Worm (Caenorhabditis elegans) whole organism, late embryonic: Measurements from ENCODE around the gene gei-15.
"Not testable (repeated sequence)": the region's sequence is repeated elsewhere in the genome, so short reads cannot be mapped to it uniquely, and the experiment has no call there.

ENCODE experiments used
- C08G9.2 ChIP-seq: sonication (generic microtip); optimal IDR thresholded peaks from 2 replicates; lab custom pipeline; 2016; ENCODE audit warnings: mild to moderate bottlenecking, missing genetic modification characterization, moderate library complexity, missing compliant biosample characterization
- C38D4.7 ChIP-seq: fragments of 200-800 bp; sonication (Bioruptor generic); optimal IDR thresholded peaks from 2 replicates; lab custom pipeline; 2018; ENCODE audit warnings: mild to moderate bottlenecking, missing genetic modification characterization, moderate library complexity, missing compliant biosample characterization
- K09A11.1 ChIP-seq: sonication (generic microtip); optimal IDR thresholded peaks from 2 replicates; lab custom pipeline; 2017; ENCODE audit warnings: antibody characterized with exemption, mild to moderate bottlenecking, missing genetic modification characterization, missing compliant biosample characterization; ENCODE audit not compliant: insufficient read depth
- ahr-1 ChIP-seq: sonication (generic microtip); optimal IDR thresholded peaks from 2 replicates; lab custom pipeline; 2016; ENCODE audit warnings: missing genetic modification characterization, missing compliant biosample characterization
- ceh-18 ChIP-seq: sonication (generic microtip); optimal IDR thresholded peaks from 2 replicates; lab custom pipeline; 2016; ENCODE audit warnings: missing genetic modification characterization, missing compliant biosample characterization
- ceh-24 ChIP-seq: sonication (generic microtip); optimal IDR thresholded peaks from 2 replicates; lab custom pipeline; 2016; ENCODE audit warnings: mild to moderate bottlenecking, missing genetic modification characterization, missing compliant biosample characterization
- ceh-31 ChIP-seq: sonication (generic microtip); optimal IDR thresholded peaks from 2 replicates; lab custom pipeline; 2016; ENCODE audit warnings: missing genetic modification characterization, missing compliant biosample characterization
- ceh-45 ChIP-seq: fragments of 200-800 bp; sonication (Bioruptor generic); IDR thresholded peaks from 2 replicates; pipeline ENCODE4 v1.3.6; 2022; ENCODE audit warnings: missing genetic modification reagents, missing genetic modification characterization, missing compliant biosample characterization
- ceh-6 ChIP-seq: fragments of 200-800 bp; sonication (Bioruptor generic); optimal IDR thresholded peaks from 2 replicates; lab custom pipeline; 2018; ENCODE audit warnings: mild to moderate bottlenecking, missing genetic modification characterization, missing compliant biosample characterization
- che-1 ChIP-seq: sonication (generic microtip); optimal IDR thresholded peaks from 2 replicates; lab custom pipeline; 2016; ENCODE audit warnings: mild to moderate bottlenecking, missing genetic modification characterization, missing compliant biosample characterization
- dmd-4 ChIP-seq: sonication (generic microtip); optimal IDR thresholded peaks from 2 replicates; lab custom pipeline; 2016; ENCODE audit warnings: borderline replicate concordance, missing genetic modification characterization, missing compliant biosample characterization
- elt-2 ChIP-seq: sonication (generic microtip); optimal IDR thresholded peaks from 2 replicates; lab custom pipeline; 2016; ENCODE audit warnings: missing genetic modification reagents, missing genetic modification characterization, missing compliant biosample characterization
- elt-4 ChIP-seq: sonication (generic microtip); optimal IDR thresholded peaks from 2 replicates; lab custom pipeline; 2016; ENCODE audit warnings: missing genetic modification characterization, missing compliant biosample characterization
- fkh-10 ChIP-seq: fragments of 150-350 bp; optimal IDR thresholded peaks from 2 replicates; lab custom pipeline; 2014; ENCODE audit warnings: missing biosample characterization, missing genetic modification reagents, missing genetic modification characterization
- gmeb-2 ChIP-seq: sonication (generic microtip); optimal IDR thresholded peaks from 2 replicates; lab custom pipeline; 2016; ENCODE audit warnings: missing genetic modification characterization, inconsistent platforms, missing compliant biosample characterization
- hlh-13 ChIP-seq: fragments of 200-800 bp; sonication (Bioruptor generic); optimal IDR thresholded peaks from 2 replicates; lab custom pipeline; 2018; ENCODE audit warnings: mild to moderate bottlenecking, missing genetic modification characterization, missing compliant biosample characterization
- hlh-30 ChIP-seq: sonication (generic microtip); optimal IDR thresholded peaks from 2 replicates; lab custom pipeline; 2017; ENCODE audit warnings: antibody characterized with exemption, missing genetic modification characterization, missing compliant biosample characterization; ENCODE audit not compliant: insufficient read depth
- hlh-6 ChIP-seq: sonication (generic microtip); optimal IDR thresholded peaks from 2 replicates; lab custom pipeline; 2016; ENCODE audit warnings: missing genotype, missing genetic modification characterization, missing compliant biosample characterization
- lin-11 ChIP-seq: fragments of 200-800 bp; sonication (Bioruptor generic); optimal IDR thresholded peaks from 2 replicates; lab custom pipeline; 2018; ENCODE audit warnings: mild to moderate bottlenecking, missing genetic modification characterization, missing compliant biosample characterization
- madf-2 ChIP-seq: sonication (generic microtip); optimal IDR thresholded peaks from 2 replicates; lab custom pipeline; 2017; ENCODE audit warnings: missing genetic modification characterization, missing compliant biosample characterization
- mec-3 ChIP-seq: sonication (generic microtip); optimal IDR thresholded peaks from 2 replicates; lab custom pipeline; 2016; ENCODE audit warnings: borderline replicate concordance, missing genetic modification characterization, missing compliant biosample characterization
- nhr-11 ChIP-seq: fragments of 150-350 bp; optimal IDR thresholded peaks from 2 replicates; lab custom pipeline; 2014; ENCODE audit warnings: missing biosample characterization, missing genetic modification characterization
- nhr-232 ChIP-seq: sonication (generic microtip); optimal IDR thresholded peaks from 2 replicates; lab custom pipeline; 2016; ENCODE audit warnings: missing genetic modification characterization, missing compliant biosample characterization
- npax-4 ChIP-seq: sonication (generic microtip); optimal IDR thresholded peaks from 2 replicates; lab custom pipeline; 2016; ENCODE audit warnings: missing genetic modification characterization, missing compliant biosample characterization
- pag-3 ChIP-seq: sonication (generic microtip); optimal IDR thresholded peaks from 2 replicates; lab custom pipeline; 2016; ENCODE audit warnings: missing compliant biosample characterization, missing genetic modification characterization, borderline replicate concordance
- pat-9 ChIP-seq: fragments of 200-800 bp; sonication (Bioruptor generic); optimal IDR thresholded peaks from 2 replicates; lab custom pipeline; 2018; ENCODE audit warnings: mild to moderate bottlenecking, missing genetic modification characterization, moderate library complexity, missing compliant biosample characterization
- pax-1 ChIP-seq: fragments of 150-350 bp; optimal IDR thresholded peaks from 2 replicates; lab custom pipeline; 2014; ENCODE audit warnings: missing biosample characterization, missing genetic modification characterization
- ref-2 ChIP-seq: sonication (generic microtip); optimal IDR thresholded peaks from 2 replicates; lab custom pipeline; 2016; ENCODE audit warnings: missing genetic modification characterization, missing compliant biosample characterization
- rnt-1 ChIP-seq: sonication (generic microtip); optimal IDR thresholded peaks from 2 replicates; lab custom pipeline; 2016; ENCODE audit warnings: missing genetic modification characterization, missing compliant biosample characterization
- sdc-2 ChIP-seq: sonication (generic microtip); optimal IDR thresholded peaks from 2 replicates; lab custom pipeline; 2016; ENCODE audit warnings: missing genotype, missing genetic modification characterization, missing compliant biosample characterization
- sox-2 ChIP-seq: fragments of 200-800 bp; sonication (Bioruptor generic); IDR thresholded peaks from 2 replicates; pipeline ENCODE4 v1.3.6; 2022; ENCODE audit warnings: missing genetic modification reagents, missing genetic modification characterization, missing compliant biosample characterization
- syd-9 ChIP-seq: sonication (generic microtip); optimal IDR thresholded peaks from 2 replicates; lab custom pipeline; 2016; ENCODE audit warnings: mild to moderate bottlenecking, missing genetic modification characterization, moderate library complexity, missing compliant biosample characterization
- tbx-2 ChIP-seq: sonication (generic microtip); optimal IDR thresholded peaks from 2 replicates; lab custom pipeline; 2016; ENCODE audit warnings: missing genetic modification characterization, missing compliant biosample characterization
- tbx-7 ChIP-seq: sonication (generic microtip); optimal IDR thresholded peaks from 2 replicates; lab custom pipeline; 2016; ENCODE audit warnings: missing genotype, missing genetic modification characterization, missing compliant biosample characterization
- ttx-3 ChIP-seq: sonication (generic microtip); optimal IDR thresholded peaks from 2 replicates; lab custom pipeline; 2016; ENCODE audit warnings: missing genetic modification reagents, missing genetic modification characterization, missing compliant biosample characterization
- unc-3 ChIP-seq, 2 experiments: fragments of 200-800 bp in 1 of 2; sonication (Bioruptor generic) in 1 of 2; sonication (generic microtip) in 1 of 2; conservative IDR thresholded peaks in 1 of 2; optimal IDR thresholded peaks in 1 of 2; 2 replicates each; pipeline versions ENCODE4 v1.3.6 to Lab custom; 2016 to 2022; ENCODE audit warnings: missing compliant biosample characterization in 2 of 2, missing genetic modification characterization in 2 of 2, missing genetic modification reagents in 1 of 2
- unc-55 ChIP-seq: sonication (generic microtip); optimal IDR thresholded peaks from 2 replicates; lab custom pipeline; 2017; ENCODE audit warnings: missing biosample characterization, missing genetic modification reagents, missing genetic modification characterization
- unc-86 ChIP-seq: sonication (generic microtip); optimal IDR thresholded peaks from 2 replicates; lab custom pipeline; 2016; ENCODE audit warnings: missing genetic modification characterization, missing compliant biosample characterization
- zip-5 ChIP-seq: sonication (generic microtip); optimal IDR thresholded peaks from 2 replicates; lab custom pipeline; 2016; ENCODE audit warnings: missing genetic modification characterization, missing compliant biosample characterization

The gei-15 gene

ce11 chrX:6823218-6823979 lies at the start of gene gei-15:
TSS of gene gei-15 (minus strand) at chrX:6823268.
- TF ChIP-seq ceh-18 (tag; lab: Kevin White, UChicago) = peak; percentile 7
- no peak for TF ChIP-seq pax-1 (tag; lab: Kevin White, UChicago)

DNA sequence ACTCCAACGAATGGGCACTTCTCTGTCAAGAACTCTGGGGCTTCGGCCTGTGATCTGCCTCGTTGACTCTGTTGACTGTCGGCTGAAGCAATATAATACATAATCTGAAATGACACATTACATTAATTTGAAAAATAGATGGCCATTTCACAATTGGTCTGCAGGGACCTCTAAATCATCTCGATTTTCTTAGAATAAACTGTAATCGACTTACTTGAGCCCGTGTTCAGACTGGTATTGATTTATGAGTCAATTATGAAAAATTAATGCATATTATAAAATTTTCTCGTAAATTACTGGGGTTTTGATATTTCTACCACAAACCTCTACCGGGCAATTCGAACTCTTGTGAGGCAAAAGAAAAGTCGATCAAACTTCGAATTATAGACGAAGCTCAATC lies 45.6 kb upstream of the gei-15 start, which contains the start of gene C53B7.6:
TSS of gene C53B7.6 (minus strand) at position 101 of the 400 bp plus-strand sequence.
- TF ChIP-seq nhr-232 (tag; lab: Kevin White, UChicago); tbx-7 (tag; lab: Kevin White, UChicago); ceh-6: not testable (repeated sequence)

DNA sequence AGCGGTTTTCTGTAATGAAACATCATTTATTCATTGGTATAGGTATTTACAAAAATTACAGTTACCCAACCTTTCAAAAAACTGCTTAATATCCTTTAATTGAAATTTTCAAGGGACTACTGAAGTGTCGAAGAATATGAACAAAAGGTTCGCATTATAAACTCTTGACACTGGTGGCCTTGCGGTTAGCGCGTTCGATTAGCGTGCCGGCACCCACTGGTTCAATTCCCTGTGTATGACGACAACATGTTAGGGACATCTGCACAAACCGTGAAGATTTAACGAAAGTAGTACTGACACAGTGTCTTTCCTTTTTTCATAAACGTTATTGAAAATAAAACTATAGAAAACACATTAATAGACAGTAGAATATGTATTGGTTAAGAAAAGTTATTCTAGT lies 44.6 kb upstream of the gei-15 start:
- TF ChIP-seq hlh-6 (tag; lab: Kevin White, UChicago) (peak; percentile 31), gmeb-2 (peak; percentile 47), dmd-4 (no peak), ceh-6 (peak; percentile 57), mec-3 (tag; lab: Kevin White, UChicago) (no peak), sox-2 (peak; percentile 31; the same call in 1 of the 2 replicates), ceh-31 (tag; lab: Kevin White, UChicago) (no peak), elt-4 (tag; lab: Kevin White, UChicago) (no peak), ceh-45 (GFP tag; lab: Robert Waterston, UW) (0 out of 2 replicates have a peak, but pooled peaks have one; percentile 15), K09A11.1 (tag; lab: Kevin White, UChicago) (no peak), pax-1 (tag; lab: Kevin White, UChicago) (no peak), zip-5 (tag; lab: Kevin White, UChicago) (no peak), ttx-3 (no peak), tbx-2 (peak; percentile 17), madf-2 (tag; lab: Kevin White, UChicago) (no peak), hlh-30 (tag; lab: Kevin White, UChicago) (no peak), nhr-11 (no peak), ref-2 (tag; lab: Kevin White, UChicago) (peak; percentile 32), rnt-1 (tag; lab: Kevin White, UChicago) (peak; percentile 39), pag-3 (no peak), ahr-1 (tag; lab: Kevin White, UChicago) (no peak), sdc-2 (no peak), C38D4.7 (peak; percentile 42), ceh-18 (tag; lab: Kevin White, UChicago) (peak; percentile 5), C08G9.2 (no peak), fkh-10 (GFP tag; lab: Kevin White, UChicago) (no peak), npax-4 (peak; percentile 11), unc-55 (GFP tag; lab: Kevin White, UChicago) (no peak), che-1 (tag; lab: Kevin White, UChicago) (peak; percentile 32), unc-86 (tag; lab: Kevin White, UChicago) (no peak), elt-2 (tag; lab: Kevin White, UChicago) (peak; percentile 8), unc-3 (GFP tag; conservative IDR thresholded peaks at IDR 0.05; lab: Robert Waterston, UW) (no peak), unc-3 (tag; optimal IDR thresholded peaks at IDR 0.05; lab: Kevin White, UChicago) (no peak), pat-9 (peak; percentile 1), lin-11 (tag; lab: Kevin White, UChicago) (no peak), syd-9 (tag; lab: Kevin White, UChicago) (no peak), hlh-13 (GFP tag; lab: Kevin White, UChicago) (no peak), ceh-24 (tag; lab: Kevin White, UChicago) (no peak)
